Worm (Caenorhabditis elegans): ENCODE results near the gene F49H6.8.

The F49H6.8 gene

DNA sequence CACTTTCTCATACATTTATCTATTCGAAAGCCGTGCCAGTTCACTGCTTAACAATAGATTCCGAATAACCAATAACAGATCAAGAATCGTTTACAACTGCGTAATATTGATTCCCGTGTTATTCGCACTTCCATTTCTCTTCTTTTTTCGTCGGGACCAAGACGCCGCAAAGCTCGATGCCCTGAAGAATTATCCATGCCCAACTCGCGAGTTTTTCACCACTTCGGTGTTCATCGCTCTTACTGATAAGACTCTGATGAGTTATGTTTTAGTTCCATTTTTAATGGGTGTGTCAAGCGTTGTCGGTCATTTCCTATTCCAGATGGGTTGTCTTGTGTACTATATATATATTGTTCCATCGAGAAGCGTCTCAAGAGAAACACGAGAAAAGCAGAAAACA lies 49.1 kb downstream of the F49H6.8 start:
- TF ChIP-seq nfya-1 (tag; optimal IDR thresholded peaks at IDR 0.05; ENCODE audit: insufficient read depth) (no peak), skn-1 (tag; optimal IDR thresholded peaks at IDR 0.05) (no peak), lin-15B (tag; optimal IDR thresholded peaks at IDR 0.05) (no peak), elt-2 (tag; optimal IDR thresholded peaks at IDR 0.05) (no peak), eor-1 (tag; optimal IDR thresholded peaks at IDR 0.05) (no peak), zag-1 (tag; optimal IDR thresholded peaks at IDR 0.05) (no peak), sea-2 (GFP tag; optimal IDR thresholded peaks at IDR 0.05) (no peak), snpc-4 (tag; optimal IDR thresholded peaks at IDR 0.05) (no peak), ztf-4 (tag; optimal IDR thresholded peaks at IDR 0.05) (no peak), elt-1 (tag; optimal IDR thresholded peaks at IDR 0.05) (no peak), nhr-28 (tag; optimal IDR thresholded peaks at IDR 0.05) (no peak), unc-62 (GFP tag; optimal IDR thresholded peaks at IDR 0.05) (no peak), egl-5 (tag; optimal IDR thresholded peaks at IDR 0.05) (no peak), nhr-76 (tag; optimal IDR thresholded peaks at IDR 0.05) (no peak), lin-39 (tag; optimal IDR thresholded peaks at IDR 0.05) (no peak), ceh-28 (tag; optimal IDR thresholded peaks at IDR 0.05) (no peak)
